Fruit fly (Drosophila melanogaster) whole organism, embryonic: ENCODE measurements around the gene Cyp6d4.

Experiments used
- CG10565 ChIP-seq: fragments of 200-800 bp; sonication (Bioruptor generic); optimal IDR thresholded peaks from 3 replicates; lab custom pipeline; 2016; ENCODE audit warnings: missing biosample characterization, mild to moderate bottlenecking, missing genetic modification characterization
- CG11093 ChIP-seq: fragments of 200-800 bp; sonication (Bioruptor generic); IDR thresholded peaks from 3 replicates; pipeline ENCODE4 v1.3.6; 2022; ENCODE audit warnings: missing biosample characterization, missing genetic modification characterization
- CG11696 ChIP-seq: fragments of 200-800 bp; sonication (Bioruptor generic); IDR thresholded peaks from 2 replicates; pipeline ENCODE4 v1.3.6; 2022; ENCODE audit warnings: missing biosample characterization, missing genetic modification characterization
- CG11723 ChIP-seq: fragments of 200-800 bp; sonication (Bioruptor generic); optimal IDR thresholded peaks from 2 replicates; lab custom pipeline; 2017; ENCODE audit warnings: missing biosample characterization, mild to moderate bottlenecking, missing genetic modification characterization
- CG12391 ChIP-seq: fragments of 200-800 bp; sonication (Bioruptor generic); optimal IDR thresholded peaks from 3 replicates; lab custom pipeline; 2018; ENCODE audit warnings: missing biosample characterization, mild to moderate bottlenecking, missing genetic modification characterization, moderate library complexity
- CG13123 ChIP-seq: fragments of 200-800 bp; sonication (Bioruptor generic); optimal IDR thresholded peaks from 2 replicates; lab custom pipeline; 2016; ENCODE audit warnings: missing biosample characterization, missing genetic modification characterization
- CG13624 ChIP-seq: fragments of 200-800 bp; sonication (Bioruptor generic); optimal IDR thresholded peaks from 2 replicates; lab custom pipeline; 2016; ENCODE audit warnings: missing biosample characterization, missing genetic modification characterization
- CG14710 ChIP-seq: fragments of 200-800 bp; sonication (Bioruptor generic); optimal IDR thresholded peaks from 3 replicates; lab custom pipeline; 2019; ENCODE audit warnings: missing biosample characterization, mild to moderate bottlenecking, missing genetic modification characterization, moderate library complexity
- CG15601 ChIP-seq: fragments of 200-800 bp; sonication (Bioruptor generic); optimal IDR thresholded peaks from 3 replicates; lab custom pipeline; 2019; ENCODE audit warnings: missing biosample characterization, mild to moderate bottlenecking, missing genetic modification characterization, moderate library complexity
- CG17186 ChIP-seq: fragments of 200-800 bp; sonication (Bioruptor generic); optimal IDR thresholded peaks from 3 replicates; lab custom pipeline; 2017; ENCODE audit warnings: missing biosample characterization, missing genetic modification reagents, missing genetic modification characterization
- CG17359 ChIP-seq: fragments of 200-800 bp; sonication (Bioruptor generic); optimal IDR thresholded peaks from 3 replicates; lab custom pipeline; 2018; ENCODE audit warnings: missing biosample characterization, mild to moderate bottlenecking, missing genetic modification characterization, moderate library complexity
- CG17385 ChIP-seq: fragments of 200-800 bp; sonication (Bioruptor generic); optimal IDR thresholded peaks from 3 replicates; lab custom pipeline; 2018; ENCODE audit warnings: missing biosample characterization, mild to moderate bottlenecking, missing genetic modification characterization
- CG18011 ChIP-seq: fragments of 200-800 bp; sonication (Bioruptor generic); optimal IDR thresholded peaks from 2 replicates; lab custom pipeline; 2017; ENCODE audit warnings: missing biosample characterization, missing genetic modification characterization, mild to moderate bottlenecking, moderate library complexity, missing genotype
- CG2120 ChIP-seq: fragments of 200-800 bp; sonication (Bioruptor generic); optimal IDR thresholded peaks from 3 replicates; lab custom pipeline; 2016; ENCODE audit warnings: missing biosample characterization, missing genetic modification characterization
- CG34224 ChIP-seq: fragments of 200-800 bp; sonication (Bioruptor generic); IDR thresholded peaks from 3 replicates; pipeline ENCODE4 v1.3.6; 2022; ENCODE audit warnings: missing biosample characterization, missing genetic modification characterization; ENCODE audit not compliant: partially characterized antibody
- CG34422 ChIP-seq: fragments of 200-800 bp; sonication (Bioruptor generic); IDR thresholded peaks from 3 replicates; pipeline ENCODE4 v1.3.6; 2022; ENCODE audit warnings: missing biosample characterization, missing genetic modification characterization
- CG4424 ChIP-seq: fragments of 200-800 bp; sonication (Bioruptor generic); optimal IDR thresholded peaks from 3 replicates; lab custom pipeline; 2016; ENCODE audit warnings: missing biosample characterization, missing genetic modification characterization
- CG4854 ChIP-seq: fragments of 200-800 bp; sonication (Bioruptor generic); optimal IDR thresholded peaks from 2 replicates; lab custom pipeline; 2016; ENCODE audit warnings: missing biosample characterization, missing genetic modification characterization, inconsistent platforms
- CG6683 ChIP-seq: fragments of 200-800 bp; sonication (Bioruptor generic); optimal IDR thresholded peaks from 2 replicates; lab custom pipeline; 2017; ENCODE audit warnings: missing biosample characterization, mild to moderate bottlenecking, missing genetic modification characterization, missing genetic modification reagents
- CG6765 ChIP-seq: fragments of 200-800 bp; sonication (Bioruptor generic); optimal IDR thresholded peaks from 3 replicates; lab custom pipeline; 2017; ENCODE audit warnings: missing biosample characterization, mild to moderate bottlenecking, missing genetic modification characterization
- CG6854 ChIP-seq: fragments of 200-800 bp; sonication (Bioruptor generic); optimal IDR thresholded peaks from 3 replicates; lab custom pipeline; 2017; ENCODE audit warnings: missing biosample characterization, mild to moderate bottlenecking, missing genetic modification characterization
- CG8388 ChIP-seq: fragments of 200-800 bp; sonication (Bioruptor generic); optimal IDR thresholded peaks from 2 replicates; lab custom pipeline; 2019; ENCODE audit warnings: missing biosample characterization, mild to moderate bottlenecking, missing genetic modification characterization, moderate library complexity
- CG8924 ChIP-seq: fragments of 200-800 bp; optimal IDR thresholded peaks from 3 replicates; lab custom pipeline; 2019; ENCODE audit warnings: missing biosample characterization, mild to moderate bottlenecking, missing genetic modification characterization, moderate library complexity
- CG9817 ChIP-seq: fragments of 200-800 bp; sonication (Bioruptor generic); optimal IDR thresholded peaks from 2 replicates; lab custom pipeline; 2018; ENCODE audit warnings: missing biosample characterization, mild to moderate bottlenecking, missing genetic modification characterization, moderate library complexity
- CoRest ChIP-seq: fragments of 200-800 bp; sonication (Bioruptor generic); optimal IDR thresholded peaks from 3 replicates; lab custom pipeline; 2018; ENCODE audit warnings: missing biosample characterization, mild to moderate bottlenecking, missing genetic modification characterization, moderate library complexity
- Dp ChIP-seq: fragments of 200-800 bp; sonication (Bioruptor generic); optimal IDR thresholded peaks from 2 replicates; lab custom pipeline; 2018; ENCODE audit warnings: missing biosample characterization, mild to moderate bottlenecking, missing genetic modification characterization, moderate library complexity
- Fer1 ChIP-seq: fragments of 200-800 bp; sonication (Bioruptor generic); optimal IDR thresholded peaks from 2 replicates; lab custom pipeline; 2017; ENCODE audit warnings: missing biosample characterization, mild to moderate bottlenecking, missing genetic modification characterization
- Gug ChIP-seq: fragments of 200-800 bp; sonication (Bioruptor generic); IDR thresholded peaks from 4 replicates; pipeline ENCODE4 v1.3.6; 2022; ENCODE audit warnings: missing biosample characterization, missing genetic modification characterization
- Kr ChIP-seq: fragments of 200-800 bp; sonication (Bioruptor generic); optimal IDR thresholded peaks from 2 replicates; lab custom pipeline; 2017; ENCODE audit warnings: missing biosample characterization, mild to moderate bottlenecking, missing genetic modification characterization
- NK7.1 ChIP-seq: fragments of 200-800 bp; sonication (Bioruptor generic); optimal IDR thresholded peaks from 3 replicates; lab custom pipeline; 2016; ENCODE audit warnings: missing biosample characterization, missing genetic modification characterization
- PHDP ChIP-seq: fragments of 200-800 bp; sonication (Bioruptor generic); optimal IDR thresholded peaks from 3 replicates; lab custom pipeline; 2018; ENCODE audit warnings: missing biosample characterization, mild to moderate bottlenecking, missing genetic modification characterization, moderate library complexity
- Ptx1 ChIP-seq: fragments of 200-800 bp; sonication (Bioruptor generic); IDR thresholded peaks from 2 replicates; pipeline ENCODE4 v1.3.6; 2022; ENCODE audit warnings: missing biosample characterization, missing genetic modification characterization
- Xbp1 ChIP-seq: fragments of 200-800 bp; sonication (Bioruptor generic); optimal IDR thresholded peaks from 3 replicates; lab custom pipeline; 2016; ENCODE audit warnings: missing biosample characterization, mild to moderate bottlenecking, missing genetic modification characterization
- bsh ChIP-seq, 2 experiments: fragments of 200-800 bp; sonication (Bioruptor generic); optimal IDR thresholded peaks; 2 replicates each; lab custom pipeline; 2017 to 2018; ENCODE audit warnings: mild to moderate bottlenecking in 2 of 2, missing biosample characterization in 2 of 2, missing genetic modification characterization in 2 of 2, moderate library complexity in 1 of 2
- croc ChIP-seq: fragments of 200-800 bp; sonication (Bioruptor generic); conservative IDR thresholded peaks from 3 replicates; pipeline ENCODE4 v1.3.6; 2022; ENCODE audit warnings: missing biosample characterization, missing genetic modification characterization
- dm ChIP-seq: fragments of 200-800 bp; sonication (Bioruptor generic); optimal IDR thresholded peaks from 3 replicates; lab custom pipeline; 2016; ENCODE audit warnings: missing biosample characterization, missing genetic modification characterization
- esg ChIP-seq: fragments of 200-800 bp; sonication (Bioruptor generic); conservative IDR thresholded peaks from 2 replicates; pipeline ENCODE4 v1.3.6; 2022; ENCODE audit warnings: missing biosample characterization, missing genetic modification characterization
- eyg ChIP-seq: fragments of 200-800 bp; sonication (Bioruptor generic); optimal IDR thresholded peaks from 3 replicates; lab custom pipeline; 2016; ENCODE audit warnings: missing biosample characterization, missing genetic modification characterization
- jigr1 ChIP-seq: fragments of 200-800 bp; sonication (Bioruptor generic); IDR thresholded peaks from 3 replicates; pipeline ENCODE4 v1.3.6; 2022; ENCODE audit warnings: missing biosample characterization, missing genetic modification characterization
- lilli ChIP-seq: fragments of 200-800 bp; sonication (Bioruptor generic); optimal IDR thresholded peaks from 3 replicates; lab custom pipeline; 2016; ENCODE audit warnings: missing biosample characterization, missing genetic modification characterization
- nerfin-2 ChIP-seq: fragments of 200-800 bp; sonication (Bioruptor generic); IDR thresholded peaks from 2 replicates; pipeline ENCODE4 v1.3.6; 2022; ENCODE audit warnings: missing biosample characterization, missing genetic modification characterization; ENCODE audit not compliant: partially characterized antibody
- pho ChIP-seq: fragments of 200-800 bp; sonication (Bioruptor generic); optimal IDR thresholded peaks from 2 replicates; lab custom pipeline; 2016; ENCODE audit warnings: missing biosample characterization, missing genetic modification characterization
- ro ChIP-seq: fragments of 200-800 bp; sonication (Bioruptor generic); IDR thresholded peaks from 2 replicates; pipeline ENCODE4 v1.3.6; 2022; ENCODE audit warnings: missing biosample characterization, missing genetic modification characterization
- row ChIP-seq: fragments of 200-800 bp; sonication (Bioruptor generic); IDR thresholded peaks from 3 replicates; pipeline ENCODE4 v1.3.6; 2022; ENCODE audit warnings: missing biosample characterization, missing genetic modification characterization
- run ChIP-seq: fragments of 200-800 bp; sonication (Bioruptor generic); optimal IDR thresholded peaks from 3 replicates; lab custom pipeline; 2018; ENCODE audit warnings: missing biosample characterization, mild to moderate bottlenecking, missing genetic modification characterization
- schlank ChIP-seq: fragments of 200-800 bp; sonication (Bioruptor generic); optimal IDR thresholded peaks from 2 replicates; lab custom pipeline; 2018; ENCODE audit warnings: missing biosample characterization, mild to moderate bottlenecking, missing genetic modification characterization
- seq ChIP-seq: fragments of 200-800 bp; sonication (Bioruptor generic); IDR thresholded peaks from 2 replicates; pipeline ENCODE4 v1.3.6; 2022; ENCODE audit warnings: missing biosample characterization, missing genetic modification characterization
- tap ChIP-seq: fragments of 200-800 bp; optimal IDR thresholded peaks from 3 replicates; lab custom pipeline; 2019; ENCODE audit warnings: missing biosample characterization, mild to moderate bottlenecking, missing genetic modification characterization, moderate library complexity
- tgo ChIP-seq: fragments of 200-800 bp; sonication (Bioruptor generic); IDR thresholded peaks from 3 replicates; pipeline ENCODE4 v1.3.6; 2022; ENCODE audit warnings: missing biosample characterization, missing genetic modification characterization
- trem ChIP-seq: fragments of 200-800 bp; optimal IDR thresholded peaks from 3 replicates; lab custom pipeline; 2019; ENCODE audit warnings: missing biosample characterization, mild to moderate bottlenecking, missing genetic modification characterization, moderate library complexity
- usp ChIP-seq: fragments of >200 bp; optimal IDR thresholded peaks from 2 replicates; lab custom pipeline; 2017; ENCODE audit warnings: missing biosample characterization, missing genetic modification characterization
- zf30C ChIP-seq: fragments of 200-800 bp; sonication (Bioruptor generic); optimal IDR thresholded peaks from 3 replicates; lab custom pipeline; 2018; ENCODE audit warnings: missing biosample characterization, mild to moderate bottlenecking, missing genetic modification characterization

The Cyp6d4 gene

DNA sequence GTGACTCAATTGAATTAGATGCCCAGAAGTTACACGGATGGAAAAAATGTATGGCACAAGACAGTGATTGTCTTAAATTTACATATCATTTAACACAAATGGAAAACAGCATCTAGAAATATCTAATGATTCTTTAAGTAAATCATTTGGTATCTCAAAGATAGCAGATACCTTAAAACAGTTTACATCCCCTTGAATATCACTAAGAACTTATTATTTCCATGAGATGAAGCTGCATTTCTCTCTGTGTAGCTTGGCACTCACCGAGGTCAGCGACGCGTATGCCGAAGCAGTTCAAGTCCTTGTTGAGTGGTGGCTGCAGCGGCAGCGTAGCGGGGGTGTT, 21.5 kb downstream of the Cyp6d4 start (continued):
- TF ChIP-seq CG6683 (GFP tag; lab: Kevin White, UChicago): no peak
- no peak for TF ChIP-seq PHDP (tag; lab: Kevin White, UChicago)
- no peak for TF ChIP-seq CG4854
- TF ChIP-seq CG13624 (GFP tag; lab: Kevin White, UChicago): no peak
- no peak for TF ChIP-seq CG6765 (GFP tag; lab: Kevin White, UChicago)
- peak; percentile 40 for TF ChIP-seq CoRest
- peak in 1 of 2 experiments; percentile 48 for TF ChIP-seq bsh (GFP tag; optimal IDR thresholded peaks at IDR 0.05; lab: Kevin White, UChicago)
- no peak for TF ChIP-seq CG13123
- TF ChIP-seq seq (GFP tag; lab: Robert Waterston, UW): peak; percentile 57
- no peak for TF ChIP-seq CG34422
- peak; percentile 23; the same call in 1 of the 2 replicates for TF ChIP-seq esg (GFP tag; lab: Robert Waterston, UW)
- TF ChIP-seq CG11696 (GFP tag; lab: Robert Waterston, UW): no peak
- TF ChIP-seq zf30C (GFP tag; lab: Kevin White, UChicago): peak; percentile 72
- TF ChIP-seq Gug (GFP tag; lab: Robert Waterston, UW): no peak
- TF ChIP-seq CG9817 (tag; lab: Kevin White, UChicago): peak; percentile 23
- TF ChIP-seq trem (tag; lab: Kevin White, UChicago): peak; percentile 37
- no peak for TF ChIP-seq eyg (GFP tag; lab: Kevin White, UChicago)
- TF ChIP-seq lilli: peak; percentile 14
- no peak for TF ChIP-seq CG2120 (GFP tag; lab: Kevin White, UChicago)
- TF ChIP-seq Ptx1 (GFP tag; lab: Robert Waterston, UW): 0 out of 2 replicates have a peak, but pooled peaks have one; percentile 30
- no peak for TF ChIP-seq NK7.1
- peak; percentile 14 for TF ChIP-seq CG12391 (tag; lab: Kevin White, UChicago)
- TF ChIP-seq CG17186: no peak
- peak; percentile 62 for TF ChIP-seq CG17359 (tag; lab: Kevin White, UChicago)
- peak; percentile 20 for TF ChIP-seq Xbp1 (GFP tag; lab: Kevin White, UChicago)
- TF ChIP-seq CG18011: no peak
- peak; percentile 25 for TF ChIP-seq CG8924 (tag; lab: Kevin White, UChicago)
- TF ChIP-seq row (GFP tag; lab: Robert Waterston, UW): peak; percentile 68
- no peak for TF ChIP-seq CG6854 (GFP tag; lab: Kevin White, UChicago)
- TF ChIP-seq CG8388 (GFP tag; lab: Kevin White, UChicago): peak; percentile 26
- TF ChIP-seq Fer1 (GFP tag; lab: Kevin White, UChicago): peak; percentile 27
- TF ChIP-seq CG15601 (tag; lab: Kevin White, UChicago): no peak
- TF ChIP-seq CG17385 (GFP tag; lab: Kevin White, UChicago): no peak
- TF ChIP-seq CG10565 (GFP tag; lab: Kevin White, UChicago): no peak
- TF ChIP-seq CG34224 (GFP tag; lab: Robert Waterston, UW): no peak
- no peak for TF ChIP-seq tgo (GFP tag; lab: Robert Waterston, UW)
- no peak for TF ChIP-seq usp (GFP tag; lab: Kevin White, UChicago)
- TF ChIP-seq CG4424 (GFP tag; lab: Kevin White, UChicago): peak; percentile 19
- no peak for TF ChIP-seq ro (GFP tag; lab: Robert Waterston, UW)
- TF ChIP-seq dm (GFP tag; lab: Kevin White, UChicago): no peak
- TF ChIP-seq CG14710: peak; percentile 55
- TF ChIP-seq Kr (GFP tag; lab: Kevin White, UChicago): no peak
- no peak for TF ChIP-seq schlank (tag; lab: Kevin White, UChicago)
- TF ChIP-seq tap (tag; lab: Kevin White, UChicago): peak; percentile 8
- TF ChIP-seq croc: no peak
- TF ChIP-seq run (tag; lab: Kevin White, UChicago): no peak
- TF ChIP-seq nerfin-2 (GFP tag; lab: Robert Waterston, UW): no peak
- TF ChIP-seq CG11723: no peak
- TF ChIP-seq pho (GFP tag; lab: Kevin White, UChicago): no peak
- no peak for TF ChIP-seq CG11093 (GFP tag; lab: Robert Waterston, UW)
- TF ChIP-seq Dp: no peak
- TF ChIP-seq jigr1 (GFP tag; lab: Robert Waterston, UW): no peak
